In the genomic region with DNA sequence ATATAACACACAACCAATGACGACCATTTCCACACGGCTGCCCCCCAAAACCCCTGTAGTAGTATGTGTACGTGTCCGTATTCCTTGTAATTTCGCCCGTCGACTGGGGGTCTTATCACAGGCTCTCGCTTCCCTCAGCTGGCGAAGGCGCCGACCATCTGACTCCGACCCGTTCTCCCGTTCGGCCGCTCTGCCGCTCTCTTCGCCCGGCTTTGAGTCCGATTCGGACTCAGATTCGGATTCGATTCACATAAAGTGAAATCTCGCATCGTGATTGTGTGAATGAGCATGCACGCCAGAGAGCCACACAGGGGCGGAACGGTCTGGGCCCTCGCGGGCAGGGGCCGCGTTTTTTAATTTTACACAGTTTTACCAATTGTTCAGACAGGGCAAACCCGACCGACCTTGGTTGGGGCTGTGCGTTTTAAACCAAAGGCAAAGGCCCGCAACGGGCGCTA, we compare ENCODE assay signal across 6 fruit fly cellular contexts.
TF ChIP-seq lines count a peak whose summit lies in the region.

No protein-coding gene starts in this region.

- no peak for TF ChIP-seq CTCF in whole organism, embryonic (GFP tag; optimal IDR thresholded peaks at IDR 0.05; lab: Kevin White, UChicago)

TF ChIP-seq in whole organism, 6 proteins besides CTCF, POLR2A, EP300 and RAD21:
- no peak for TF ChIP-seq usp (GFP tag; optimal IDR thresholded peaks at IDR 0.05; lab: Kevin White, UChicago)
- peak; percentile 19 for TF ChIP-seq Dll (optimal IDR thresholded peaks at IDR 0.05; lab: Kevin White, UChicago)
TF ChIP-seq in whole organism: peak in this region for 1.

TF ChIP-seq in whole organism, adult, 20 proteins besides CTCF, POLR2A, EP300 and RAD21 (continues in another document):
- TF ChIP-seq tj (GFP tag; optimal IDR thresholded peaks at IDR 0.05; lab: Kevin White, UChicago) (peak; percentile 48), CG33017 (tag; optimal IDR thresholded peaks at IDR 0.05; lab: Kevin White, UChicago) (no peak), cnc (optimal IDR thresholded peaks at IDR 0.05; lab: Kevin White, UChicago) (no peak), CG7101 (tag; optimal IDR thresholded peaks at IDR 0.05; lab: Kevin White, UChicago) (peak; percentile 31), Hr96 (GFP tag; optimal IDR thresholded peaks at IDR 0.05; lab: Kevin White, UChicago) (peak; percentile 43), kay (GFP tag; lab: Kevin White, UChicago; ENCODE audit: borderline replicate concordance) (no peak), CG7045 (GFP tag; optimal IDR thresholded peaks at IDR 0.05; lab: Kevin White, UChicago) (no peak), Clk (GFP tag; optimal IDR thresholded peaks at IDR 0.05; lab: Kevin White, UChicago) (no peak), CG5204 (GFP tag; optimal IDR thresholded peaks at IDR 0.05; lab: Kevin White, UChicago) (no peak), Crg-1 (GFP tag; optimal IDR thresholded peaks at IDR 0.05; lab: Kevin White, UChicago) (no peak), Mnt (GFP tag; optimal IDR thresholded peaks at IDR 0.05; lab: Kevin White, UChicago) (peak; percentile 72), bab1 (GFP tag; optimal IDR thresholded peaks at IDR 0.05; lab: Kevin White, UChicago) (peak; percentile 72), CG1620 (GFP tag; optimal IDR thresholded peaks at IDR 0.05; lab: Kevin White, UChicago) (peak; percentile 49), CG11617 (GFP tag; optimal IDR thresholded peaks at IDR 0.05; lab: Kevin White, UChicago) (peak; percentile 24), CG14711 (tag; optimal IDR thresholded peaks at IDR 0.05; lab: Kevin White, UChicago) (no peak), CG12768 (GFP tag; optimal IDR thresholded peaks at IDR 0.05; lab: Kevin White, UChicago) (peak; percentile 28), cic (GFP tag; optimal IDR thresholded peaks at IDR 0.05; lab: Kevin White, UChicago) (peak; percentile 99)

TF ChIP-seq in whole organism, embryonic, 481 proteins besides CTCF, POLR2A, EP300 and RAD21 (continues in another document):
- TF ChIP-seq nerfin-1 (tag; optimal IDR thresholded peaks at IDR 0.05; lab: Kevin White, UChicago) (no peak), CG14050 (GFP tag; IDR thresholded peaks at IDR 0.05; lab: Robert Waterston, UW) (no peak), CG17186 (GFP tag; optimal IDR thresholded peaks at IDR 0.05; lab: Kevin White, UChicago) (no peak), Doc2 (GFP tag; IDR thresholded peaks at IDR 0.05; lab: Robert Waterston, UW) (no peak), crol (GFP tag; IDR thresholded peaks at IDR 0.05; lab: Robert Waterston, UW) (no peak), CG17912 (GFP tag; optimal IDR thresholded peaks at IDR 0.05; lab: Kevin White, UChicago) (no peak), Kr (GFP tag; optimal IDR thresholded peaks at IDR 0.05; lab: Kevin White, UChicago) (no peak), BEAF-32 (GFP tag; optimal IDR thresholded peaks at IDR 0.05; lab: Kevin White, UChicago) (no peak), insv (GFP tag; optimal IDR thresholded peaks at IDR 0.05; lab: Kevin White, UChicago) (no peak), CG6813 (GFP tag; optimal IDR thresholded peaks at IDR 0.05; lab: Kevin White, UChicago) (no peak), Adf1 (GFP tag; IDR thresholded peaks at IDR 0.05; lab: Robert Waterston, UW) (peak; percentile 67), CG12391 (tag; optimal IDR thresholded peaks at IDR 0.05; lab: Kevin White, UChicago) (peak; percentile 13), fd96Cb (tag; optimal IDR thresholded peaks at IDR 0.05; lab: Kevin White, UChicago) (no peak), Trl (optimal IDR thresholded peaks at IDR 0.05; lab: Kevin White, UChicago) (peak in 1 of 2 experiments; percentile 21), Trl (GFP tag; optimal IDR thresholded peaks at IDR 0.05; lab: Kevin White, UChicago) (peak; percentile 21), pnt (GFP tag; optimal IDR thresholded peaks at IDR 0.05; lab: Kevin White, UChicago) (peak; percentile 30), Tbp (GFP tag; optimal IDR thresholded peaks at IDR 0.05; lab: Kevin White, UChicago) (no peak), Ets65A (GFP tag; lab: Kevin White, UChicago) (peak; percentile 87)

TF ChIP-seq in whole organism, prepupa, 60 proteins besides CTCF, POLR2A, EP300 and RAD21 (continues in another document):
- TF ChIP-seq Hr4 (GFP tag; optimal IDR thresholded peaks at IDR 0.05; lab: Kevin White, UChicago) (peak; percentile 23), achi (GFP tag; optimal IDR thresholded peaks at IDR 0.05; lab: Kevin White, UChicago) (peak; percentile 10), esn (GFP tag; optimal IDR thresholded peaks at IDR 0.05; lab: Kevin White, UChicago) (peak; percentile 33), CG3032 (tag; optimal IDR thresholded peaks at IDR 0.05; lab: Kevin White, UChicago) (peak; percentile 41), acj6 (GFP tag; optimal IDR thresholded peaks at IDR 0.05; lab: Kevin White, UChicago) (peak; percentile 20), ss (GFP tag; optimal IDR thresholded peaks at IDR 0.05; lab: Kevin White, UChicago) (peak in 1 of 2 experiments; percentile 32), pdm3 (GFP tag; optimal IDR thresholded peaks at IDR 0.05; lab: Kevin White, UChicago) (peak; percentile 36), Hr38 (GFP tag; optimal IDR thresholded peaks at IDR 0.05; lab: Kevin White, UChicago) (no peak), CG16779 (tag; optimal IDR thresholded peaks at IDR 0.05; lab: Kevin White, UChicago) (peak; percentile 45), CG6808 (GFP tag; optimal IDR thresholded peaks at IDR 0.05; lab: Kevin White, UChicago) (no peak), salr (GFP tag; optimal IDR thresholded peaks at IDR 0.05; lab: Kevin White, UChicago) (no peak), Blimp-1 (GFP tag; optimal IDR thresholded peaks at IDR 0.05; lab: Kevin White, UChicago) (peak; percentile 24), dac (GFP tag; optimal IDR thresholded peaks at IDR 0.05; lab: Kevin White, UChicago) (no peak), spab (GFP tag; optimal IDR thresholded peaks at IDR 0.05; lab: Kevin White, UChicago) (no peak), CG10669 (GFP tag; optimal IDR thresholded peaks at IDR 0.05; lab: Kevin White, UChicago) (peak; percentile 22), CG1621 (tag; optimal IDR thresholded peaks at IDR 0.05; lab: Kevin White, UChicago) (peak; percentile 55), CG6854 (GFP tag; optimal IDR thresholded peaks at IDR 0.05; lab: Kevin White, UChicago) (peak; percentile 23), lz (GFP tag; optimal IDR thresholded peaks at IDR 0.05; lab: Kevin White, UChicago) (peak; percentile 57)

TF ChIP-seq in whole organism, pupa, 21 proteins besides CTCF, POLR2A, EP300 and RAD21 (continues in another document):
- no peak for TF ChIP-seq CG34367 (tag; optimal IDR thresholded peaks at IDR 0.05; lab: Kevin White, UChicago)
- TF ChIP-seq CG17806 (tag; optimal IDR thresholded peaks at IDR 0.05; lab: Kevin White, UChicago), result no peak
- TF ChIP-seq CG8159 (tag; optimal IDR thresholded peaks at IDR 0.05; lab: Kevin White, UChicago), result peak; percentile 32
- no peak for TF ChIP-seq CG9948 (tag; optimal IDR thresholded peaks at IDR 0.05; lab: Kevin White, UChicago)
- peak; percentile 61; the same call in 1 of the 2 replicates for TF ChIP-seq Ets98B (GFP tag; IDR thresholded peaks at IDR 0.05; lab: Robert Waterston, UW)
- TF ChIP-seq fd96Ca (GFP tag; IDR thresholded peaks at IDR 0.05; lab: Robert Waterston, UW), result peak; percentile 74
- peak; percentile 36 for TF ChIP-seq CG14655 (GFP tag; optimal IDR thresholded peaks at IDR 0.05; lab: Kevin White, UChicago)
- TF ChIP-seq EcR (GFP tag; optimal IDR thresholded peaks at IDR 0.05; lab: Kevin White, UChicago), result peak; percentile 46
- TF ChIP-seq D1 (tag; optimal IDR thresholded peaks at IDR 0.05; lab: Kevin White, UChicago), result no peak
- peak; percentile 72 for TF ChIP-seq CG4496 (GFP tag; IDR thresholded peaks at IDR 0.05; lab: Robert Waterston, UW)
- peak; percentile 43 for TF ChIP-seq Snoo (tag; optimal IDR thresholded peaks at IDR 0.05; lab: Kevin White, UChicago)
- TF ChIP-seq Pif1A (GFP tag; optimal IDR thresholded peaks at IDR 0.05; lab: Kevin White, UChicago), result no peak
- TF ChIP-seq CG32121 (GFP tag; IDR thresholded peaks at IDR 0.05; lab: Robert Waterston, UW), result peak; percentile 48; the same call in 1 of the 2 replicates
- TF ChIP-seq CG12605 (GFP tag; IDR thresholded peaks at IDR 0.05; lab: Robert Waterston, UW), result peak; percentile 50
- TF ChIP-seq Pif1B (GFP tag; optimal IDR thresholded peaks at IDR 0.05; lab: Kevin White, UChicago), result peak; percentile 6
- peak; percentile 77 for TF ChIP-seq CG13204 (GFP tag; optimal IDR thresholded peaks at IDR 0.05; lab: Kevin White, UChicago)
- no peak for TF ChIP-seq CG10348 (GFP tag; IDR thresholded peaks at IDR 0.05; lab: Robert Waterston, UW)
- TF ChIP-seq CG15710 (tag; optimal IDR thresholded peaks at IDR 0.05; lab: Kevin White, UChicago), result peak; percentile 15

TF ChIP-seq in whole organism, wandering third instar larva, 38 proteins besides CTCF, POLR2A, EP300 and RAD21 (continues in another document):
- TF ChIP-seq br (GFP tag; optimal IDR thresholded peaks at IDR 0.05; lab: Kevin White, UChicago) (peak; percentile 23), CrebA (GFP tag; optimal IDR thresholded peaks at IDR 0.05; lab: Kevin White, UChicago; ENCODE audit: borderline replicate concordance) (no peak), ey (GFP tag; optimal IDR thresholded peaks at IDR 0.05; lab: Kevin White, UChicago) (peak; percentile 25), psq (GFP tag; optimal IDR thresholded peaks at IDR 0.05; lab: Kevin White, UChicago) (no peak), tai (GFP tag; optimal IDR thresholded peaks at IDR 0.05; lab: Kevin White, UChicago) (no peak), dsf (GFP tag; optimal IDR thresholded peaks at IDR 0.05; lab: Kevin White, UChicago; ENCODE audit: borderline replicate concordance) (no peak), GATAd (GFP tag; optimal IDR thresholded peaks at IDR 0.05; lab: Kevin White, UChicago) (no peak), OdsH (GFP tag; optimal IDR thresholded peaks at IDR 0.05; lab: Kevin White, UChicago) (no peak), woc (GFP tag; optimal IDR thresholded peaks at IDR 0.05; lab: Kevin White, UChicago) (peak; percentile 53), h (GFP tag; optimal IDR thresholded peaks at IDR 0.05; lab: Kevin White, UChicago) (peak; percentile 32), Rel (GFP tag; optimal IDR thresholded peaks at IDR 0.05; lab: Kevin White, UChicago) (no peak), Rel (tag; optimal IDR thresholded peaks at IDR 0.05; lab: Kevin White, UChicago) (peak; percentile 30), Dif (GFP tag; optimal IDR thresholded peaks at IDR 0.05; lab: Kevin White, UChicago; ENCODE audit: partially characterized antibody) (peak; percentile 48), brk (GFP tag; optimal IDR thresholded peaks at IDR 0.05; lab: Kevin White, UChicago) (no peak), Dfd (GFP tag; optimal IDR thresholded peaks at IDR 0.05; lab: Kevin White, UChicago) (no peak), rgr (GFP tag; optimal IDR thresholded peaks at IDR 0.05; lab: Kevin White, UChicago) (peak; percentile 34), Vsx2 (GFP tag; optimal IDR thresholded peaks at IDR 0.05; lab: Kevin White, UChicago; ENCODE audit: partially characterized antibody) (no peak), jim (GFP tag; optimal IDR thresholded peaks at IDR 0.05; lab: Kevin White, UChicago) (no peak), usp (GFP tag; optimal IDR thresholded peaks at IDR 0.05; lab: Kevin White, UChicago) (no peak), Hr83 (GFP tag; optimal IDR thresholded peaks at IDR 0.05; lab: Kevin White, UChicago; ENCODE audit: poor library complexity, severe bottlenecking) (no peak), CG9705 (GFP tag; optimal IDR thresholded peaks at IDR 0.05; lab: Kevin White, UChicago) (peak; percentile 11)
